Fruit fly (Drosophila melanogaster) whole organism, pupa: ENCODE results near the gene CG14086.
A peak's percentile ranks its signal among the peaks of the same experiment; 100 is the strongest.

ENCODE experiments used
- CG10348 ChIP-seq: fragments of 200-800 bp; sonication (Bioruptor generic); IDR thresholded peaks from 2 replicates; pipeline ENCODE4 v1.3.6; 2022; ENCODE audit warnings: missing biosample characterization, missing genetic modification characterization
- CG12605 ChIP-seq: fragments of 200-800 bp; sonication (Bioruptor generic); IDR thresholded peaks from 2 replicates; pipeline ENCODE4 v1.3.6; 2022; ENCODE audit warnings: missing biosample characterization, missing genetic modification characterization
- CG13204 ChIP-seq: fragments of 200-800 bp; sonication (Bioruptor generic); optimal IDR thresholded peaks from 2 replicates; lab custom pipeline; 2018; ENCODE audit warnings: missing biosample characterization, mild to moderate bottlenecking, missing genetic modification characterization, moderate library complexity
- CG14655 ChIP-seq: fragments of 200-800 bp; sonication (Bioruptor generic); optimal IDR thresholded peaks from 3 replicates; lab custom pipeline; 2017; ENCODE audit warnings: mild to moderate bottlenecking, missing biosample characterization, missing genetic modification reagents, missing genetic modification characterization
- CG15710 ChIP-seq: fragments of 200-800 bp; sonication (Bioruptor generic); optimal IDR thresholded peaks from 2 replicates; lab custom pipeline; 2018; ENCODE audit warnings: missing biosample characterization, mild to moderate bottlenecking, missing genetic modification characterization, moderate library complexity
- CG17806 ChIP-seq: fragments of 200-800 bp; sonication (Bioruptor generic); optimal IDR thresholded peaks from 2 replicates; lab custom pipeline; 2018; ENCODE audit warnings: missing biosample characterization, mild to moderate bottlenecking, missing genetic modification characterization, moderate library complexity
- CG32121 ChIP-seq: fragments of 200-800 bp; sonication (Bioruptor generic); IDR thresholded peaks from 2 replicates; pipeline ENCODE4 v1.3.6; 2022; ENCODE audit warnings: missing biosample characterization, missing genetic modification characterization
- CG34367 ChIP-seq: fragments of 200-800 bp; sonication (Bioruptor generic); optimal IDR thresholded peaks from 2 replicates; lab custom pipeline; 2018; ENCODE audit warnings: missing biosample characterization, mild to moderate bottlenecking, missing genetic modification characterization
- CG4496 ChIP-seq: fragments of 200-800 bp; sonication (Bioruptor generic); IDR thresholded peaks from 3 replicates; pipeline ENCODE4 v1.3.6; 2022; ENCODE audit warnings: missing biosample characterization, missing genetic modification characterization
- CG8159 ChIP-seq: fragments of 200-800 bp; sonication (Bioruptor generic); optimal IDR thresholded peaks from 3 replicates; lab custom pipeline; 2018; ENCODE audit warnings: missing biosample characterization, mild to moderate bottlenecking, missing genetic modification characterization, moderate library complexity
- CG8301 ChIP-seq: fragments of 200-800 bp; sonication (Bioruptor generic); optimal IDR thresholded peaks from 2 replicates; lab custom pipeline; 2018; ENCODE audit warnings: missing biosample characterization, mild to moderate bottlenecking, missing genetic modification characterization
- CG9948 ChIP-seq: fragments of 200-800 bp; sonication (Bioruptor generic); optimal IDR thresholded peaks from 2 replicates; lab custom pipeline; 2018; ENCODE audit warnings: missing biosample characterization, mild to moderate bottlenecking, missing genetic modification characterization, moderate library complexity
- D1 ChIP-seq: fragments of 200-800 bp; sonication (Bioruptor generic); optimal IDR thresholded peaks from 2 replicates; lab custom pipeline; 2018; ENCODE audit warnings: missing biosample characterization, mild to moderate bottlenecking, missing genetic modification characterization, moderate library complexity
- EcR ChIP-seq: fragments of 200-800 bp; sonication (Bioruptor generic); optimal IDR thresholded peaks from 3 replicates; lab custom pipeline; 2019; ENCODE audit warnings: missing biosample characterization, missing genetic modification characterization, mild to moderate bottlenecking, moderate library complexity, missing genetic modification reagents
- Ets98B ChIP-seq: fragments of 200-800 bp; sonication (Bioruptor generic); IDR thresholded peaks from 2 replicates; pipeline ENCODE4 v1.3.6; 2022; ENCODE audit warnings: missing biosample characterization, missing genetic modification characterization
- Pif1A ChIP-seq: fragments of 200-800 bp; sonication (Bioruptor generic); optimal IDR thresholded peaks from 3 replicates; lab custom pipeline; 2016; ENCODE audit warnings: missing biosample characterization, missing genetic modification characterization
- Pif1B ChIP-seq: fragments of 200-800 bp; sonication (Bioruptor generic); optimal IDR thresholded peaks from 3 replicates; lab custom pipeline; 2016; ENCODE audit warnings: missing biosample characterization, missing genetic modification characterization
- Snoo ChIP-seq: fragments of 200-800 bp; sonication (Bioruptor generic); optimal IDR thresholded peaks from 3 replicates; lab custom pipeline; 2017; ENCODE audit warnings: missing biosample characterization, mild to moderate bottlenecking, missing genetic modification characterization, inconsistent platforms
- fd96Ca ChIP-seq: fragments of 200-800 bp; sonication (Bioruptor generic); IDR thresholded peaks from 3 replicates; pipeline ENCODE4 v1.3.6; 2022; ENCODE audit warnings: missing biosample characterization, missing genetic modification characterization
- gl ChIP-seq: fragments of 200-800 bp; sonication (Bioruptor generic); optimal IDR thresholded peaks from 2 replicates; lab custom pipeline; 2018; ENCODE audit warnings: missing biosample characterization, mild to moderate bottlenecking, missing genetic modification characterization
- rn ChIP-seq: fragments of 200-800 bp; sonication (Bioruptor generic); IDR thresholded peaks from 2 replicates; pipeline ENCODE4 v1.3.6; 2022; ENCODE audit warnings: missing biosample characterization, missing genetic modification characterization

Gene CG14086

DNA sequence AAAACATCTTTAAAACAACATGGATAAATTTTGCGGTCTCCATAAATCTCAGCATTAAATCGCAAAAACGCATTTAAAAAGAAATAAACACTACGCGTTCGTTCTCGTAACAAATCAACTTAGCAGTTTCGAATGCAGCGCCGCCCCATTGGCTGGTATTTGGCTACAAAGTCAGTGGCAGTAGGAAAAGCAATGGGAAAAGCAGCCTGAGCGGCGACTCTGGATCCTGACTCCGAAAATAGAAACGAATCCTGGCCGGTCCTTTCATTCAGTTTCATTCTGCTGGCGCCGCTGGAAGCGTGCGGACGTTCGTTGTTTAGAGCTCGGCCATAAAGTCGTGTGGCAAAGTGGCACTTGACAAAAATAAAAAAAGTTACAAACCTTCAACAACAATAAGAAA is at the start of gene CG14086:
Gene CG14086 (plus strand): TSS at position 301 of the 400 bp plus-strand sequence.
- TF ChIP-seq Pif1A (GFP tag; lab: Kevin White, UChicago), result no peak
- TF ChIP-seq Pif1B (GFP tag; lab: Kevin White, UChicago), result no peak
- TF ChIP-seq CG17806 (tag; lab: Kevin White, UChicago), result no peak
- no peak for TF ChIP-seq CG13204 (GFP tag; lab: Kevin White, UChicago)
- no peak for TF ChIP-seq CG10348
- no peak for TF ChIP-seq CG9948
- TF ChIP-seq CG8301 (tag; lab: Kevin White, UChicago), result no peak
- TF ChIP-seq CG32121 (GFP tag; lab: Robert Waterston, UW), result no peak
- no peak for TF ChIP-seq CG14655
- no peak for TF ChIP-seq CG4496 (GFP tag; lab: Robert Waterston, UW)
- TF ChIP-seq fd96Ca (GFP tag; lab: Robert Waterston, UW), result no peak
- TF ChIP-seq CG34367, result no peak
- no peak for TF ChIP-seq CG15710 (tag; lab: Kevin White, UChicago)
- no peak for TF ChIP-seq gl (tag; lab: Kevin White, UChicago)

DNA sequence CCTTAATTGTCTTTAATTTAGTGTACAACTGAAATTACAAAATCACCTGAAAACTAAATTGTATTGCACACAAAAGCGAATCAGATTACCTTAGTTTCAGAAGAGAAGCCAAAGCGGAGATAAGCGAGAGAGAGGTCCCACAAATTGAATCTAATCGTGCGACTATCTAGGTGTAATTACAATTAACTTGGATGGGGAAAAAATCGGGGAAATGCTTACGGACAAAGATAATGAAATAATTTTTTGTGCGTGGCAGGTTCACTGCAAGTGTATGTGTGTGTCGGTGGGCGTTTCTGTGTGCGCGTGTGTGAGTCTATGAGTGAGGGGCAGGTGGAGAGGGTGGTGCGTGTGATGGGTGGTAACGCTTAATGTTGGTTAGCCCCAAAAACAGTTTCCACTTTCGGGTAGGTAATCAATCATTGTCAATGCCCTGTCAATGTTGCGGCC is 47.2 kb upstream of the CG14086 start:
- TF ChIP-seq Pif1A (GFP tag; lab: Kevin White, UChicago), result no peak
- no peak for TF ChIP-seq CG14655
- no peak for TF ChIP-seq D1 (tag; lab: Kevin White, UChicago)
- TF ChIP-seq CG9948, result no peak

DNA sequence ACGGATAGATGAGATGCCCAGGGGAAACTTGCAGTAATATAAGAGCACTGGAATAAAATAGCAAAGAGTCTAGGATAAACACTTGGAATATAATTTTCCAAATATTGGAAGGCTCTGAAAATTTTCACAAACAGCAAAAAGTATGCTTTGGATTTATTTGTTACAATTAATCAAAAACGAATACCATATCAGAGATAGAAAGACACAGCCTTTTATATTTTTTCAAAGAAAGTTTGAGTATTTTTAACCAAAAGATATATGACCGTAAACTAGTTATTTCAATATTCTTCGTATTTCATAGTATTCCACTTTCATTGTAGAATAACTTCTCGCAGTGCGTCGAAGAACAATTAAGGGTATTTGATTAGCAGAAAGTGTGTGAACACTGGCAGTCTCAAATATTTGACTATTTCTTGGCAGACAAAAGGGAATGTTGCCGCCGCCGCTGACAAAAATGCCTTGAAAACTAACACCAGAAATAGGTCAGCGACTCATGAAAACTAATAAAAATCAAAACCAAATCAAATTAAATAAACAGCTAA is 46.7 kb upstream of the CG14086 start:
- TF ChIP-seq Ets98B (no peak), D1 (tag; lab: Kevin White, UChicago) (no peak), gl (tag; lab: Kevin White, UChicago) (no peak), CG9948 (no peak), CG4496 (GFP tag; lab: Robert Waterston, UW) (no peak), fd96Ca (GFP tag; lab: Robert Waterston, UW) (no peak), CG8159 (tag; lab: Kevin White, UChicago) (no peak), EcR (no peak), CG17806 (tag; lab: Kevin White, UChicago) (no peak), CG12605 (GFP tag; lab: Robert Waterston, UW) (no peak), CG10348 (no peak), Snoo (tag; lab: Kevin White, UChicago) (no peak), CG32121 (GFP tag; lab: Robert Waterston, UW) (no peak), CG34367 (no peak), CG14655 (no peak)

DNA sequence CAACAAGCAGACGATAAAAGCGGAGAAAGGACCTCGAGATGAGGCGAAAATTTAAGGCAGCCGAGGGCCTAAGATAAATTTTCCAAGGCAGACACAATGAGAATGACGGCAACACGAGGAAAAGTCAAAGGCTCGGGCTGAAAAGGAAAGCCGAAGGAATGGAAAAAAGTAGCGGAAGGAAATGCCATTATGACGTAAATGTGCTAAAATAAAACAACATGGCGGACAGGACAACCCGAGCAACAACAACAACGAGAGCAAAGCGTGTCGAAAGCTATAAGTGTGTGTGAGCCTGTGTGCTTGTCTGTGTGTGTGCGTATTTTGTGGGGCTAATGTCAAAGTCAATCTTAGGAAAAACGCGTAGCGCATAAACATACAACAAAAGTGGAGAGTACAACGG is 46.1 kb upstream of the CG14086 start:
- TF ChIP-seq Pif1A (GFP tag; lab: Kevin White, UChicago) (no peak), Ets98B (no peak)

DNA sequence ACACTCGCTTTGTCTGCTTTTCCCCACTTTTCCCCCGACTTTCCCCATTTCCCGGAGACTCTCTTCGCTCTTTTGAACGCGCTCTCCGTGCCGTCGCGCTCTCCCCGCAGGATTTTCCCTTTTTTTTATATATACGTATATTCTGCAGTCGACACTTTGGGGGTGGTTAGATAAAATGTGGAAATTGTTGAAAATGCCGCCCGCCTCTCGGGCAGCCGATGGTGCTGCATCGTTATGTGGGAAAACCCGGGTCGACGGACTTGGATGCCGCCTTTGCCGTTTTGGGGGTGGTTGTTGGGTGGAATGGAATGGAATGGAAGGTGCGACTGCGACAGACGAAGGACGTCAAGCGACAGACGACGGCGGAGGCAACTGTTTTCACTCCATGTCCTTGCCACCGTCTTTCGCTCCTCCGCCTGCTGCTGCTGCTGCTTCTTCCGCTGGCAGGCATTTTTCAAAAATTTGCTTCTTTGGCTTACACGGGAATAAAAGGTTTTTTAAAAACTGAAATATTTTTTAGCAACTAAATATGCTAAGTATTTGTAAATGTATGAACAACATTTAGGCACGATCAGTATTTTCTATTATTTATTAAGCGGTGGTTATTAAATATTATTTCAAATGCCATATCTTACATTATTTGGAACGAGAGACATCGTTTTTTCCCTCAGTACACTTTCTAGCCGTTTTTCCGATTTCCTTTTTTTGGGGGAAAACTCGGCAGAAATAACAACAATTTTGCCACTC is 44.6 kb upstream of the CG14086 start:
- TF ChIP-seq CG10348 (no peak), Pif1B (GFP tag; lab: Kevin White, UChicago) (no peak), CG8159 (tag; lab: Kevin White, UChicago) (peak; percentile 42), CG14655 (no peak), CG12605 (GFP tag; lab: Robert Waterston, UW) (no peak), D1 (tag; lab: Kevin White, UChicago) (no peak), CG15710 (tag; lab: Kevin White, UChicago) (no peak), Pif1A (GFP tag; lab: Kevin White, UChicago) (no peak), CG8301 (tag; lab: Kevin White, UChicago) (no peak), Snoo (tag; lab: Kevin White, UChicago) (no peak), Ets98B (no peak), EcR (peak; percentile 59), CG34367 (no peak), CG9948 (no peak), gl (tag; lab: Kevin White, UChicago) (no peak), fd96Ca (GFP tag; lab: Robert Waterston, UW) (no peak), CG17806 (tag; lab: Kevin White, UChicago) (peak; percentile 4), CG13204 (GFP tag; lab: Kevin White, UChicago) (peak; percentile 53), CG32121 (GFP tag; lab: Robert Waterston, UW) (no peak)

DNA sequence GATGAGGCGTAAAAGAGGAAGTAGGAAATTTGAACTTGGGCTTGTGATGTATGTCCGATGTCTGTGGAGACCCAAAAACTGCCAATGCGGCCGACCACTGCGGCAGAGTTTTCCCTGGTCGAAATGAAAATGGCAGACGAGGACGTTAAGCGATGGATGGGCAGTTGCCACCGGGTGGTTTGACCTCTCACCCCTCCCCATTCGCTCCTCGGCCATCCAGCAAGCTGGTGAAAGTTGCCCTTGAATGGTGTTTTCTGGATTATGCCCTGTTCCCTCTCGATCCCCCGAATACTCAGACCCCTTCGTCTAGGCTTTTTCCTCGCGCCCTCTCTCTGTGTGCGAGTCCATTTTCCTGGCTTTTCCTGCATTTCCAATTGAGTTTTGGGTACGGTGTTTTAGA is 44.0 kb upstream of the CG14086 start:
- no peak for TF ChIP-seq CG15710 (tag; lab: Kevin White, UChicago)
- no peak for TF ChIP-seq CG13204 (GFP tag; lab: Kevin White, UChicago)
- no peak for TF ChIP-seq CG9948
- no peak for TF ChIP-seq D1 (tag; lab: Kevin White, UChicago)
- no peak for TF ChIP-seq Pif1A (GFP tag; lab: Kevin White, UChicago)
- no peak for TF ChIP-seq gl (tag; lab: Kevin White, UChicago)
- no peak for TF ChIP-seq Snoo (tag; lab: Kevin White, UChicago)
- TF ChIP-seq CG12605 (GFP tag; lab: Robert Waterston, UW), result no peak
- no peak for TF ChIP-seq CG32121 (GFP tag; lab: Robert Waterston, UW)
- TF ChIP-seq CG34367, result no peak
- TF ChIP-seq CG8159 (tag; lab: Kevin White, UChicago), result no peak
- no peak for TF ChIP-seq rn (GFP tag; lab: Robert Waterston, UW)
- TF ChIP-seq Ets98B, result no peak
- no peak for TF ChIP-seq CG10348
- TF ChIP-seq, all 21 proteins: peak for 0
